Worm (Caenorhabditis elegans) whole organism, late embryonic: ENCODE results near the gene vps-33.2.

Source experiments
- ceh-9 ChIP-seq: sonication (generic microtip); optimal IDR thresholded peaks from 2 replicates; lab custom pipeline; 2016; ENCODE audit warnings: mild to moderate bottlenecking, missing genetic modification characterization, inconsistent platforms, missing compliant biosample characterization
- hlh-30 ChIP-seq: sonication (generic microtip); optimal IDR thresholded peaks from 2 replicates; lab custom pipeline; 2017; ENCODE audit warnings: antibody characterized with exemption, missing genetic modification characterization, missing compliant biosample characterization; ENCODE audit not compliant: insufficient read depth
- nfya-1 ChIP-seq: sonication (generic microtip); optimal IDR thresholded peaks from 2 replicates; lab custom pipeline; 2017; ENCODE audit warnings: missing genetic modification characterization, mild to moderate bottlenecking, missing compliant biosample characterization, antibody characterized with exemption, moderate library complexity
- pha-4 ChIP-seq: fragments of 150-350 bp; optimal IDR thresholded peaks from 2 replicates; lab custom pipeline; 2018; ENCODE audit warnings: missing biosample characterization, missing genetic modification reagents, missing genetic modification characterization
- sox-4 ChIP-seq: sonication (generic microtip); optimal IDR thresholded peaks from 2 replicates; lab custom pipeline; 2017; ENCODE audit warnings: mild to moderate bottlenecking, missing genetic modification characterization, inconsistent platforms, missing compliant biosample characterization

ce11 chrII:6575647-6576046 lies 25.4 kb upstream of the vps-33.2 start, which contains the start of gene sra-29:
- TF ChIP-seq hlh-30 (tag; lab: Kevin White, UChicago) (no peak), sox-4 (tag; lab: Kevin White, UChicago) (no peak), pha-4 (no peak), ceh-9 (tag; lab: Kevin White, UChicago) (no peak), nfya-1 (tag; lab: Kevin White, UChicago) (no peak)
